Worm (Caenorhabditis elegans) whole organism, L3 larva: ENCODE results near the gene tpst-2.

Experiments used
- ama-1 ChIP-seq: fragments of 150-350 bp; optimal IDR thresholded peaks from 2 replicates; lab custom pipeline; 2018
- elt-1 ChIP-seq: fragments of 150-350 bp; optimal IDR thresholded peaks from 2 replicates; lab custom pipeline; 2014; ENCODE audit warnings: missing biosample characterization, missing genetic modification characterization
- hmg-11 ChIP-seq: sonication (generic microtip); optimal IDR thresholded peaks from 2 replicates; lab custom pipeline; 2016; ENCODE audit warnings: missing genetic modification characterization, missing compliant biosample characterization
- nhr-12 ChIP-seq: fragments of 150-350 bp; optimal IDR thresholded peaks from 2 replicates; lab custom pipeline; 2014; ENCODE audit warnings: missing biosample characterization, missing genetic modification characterization
- snpc-4 ChIP-seq: fragments of 150-350 bp; optimal IDR thresholded peaks from 2 replicates; lab custom pipeline; 2014; ENCODE audit warnings: missing biosample characterization, missing genetic modification characterization
- zag-1 ChIP-seq: fragments of 150-350 bp; optimal IDR thresholded peaks from 2 replicates; lab custom pipeline; 2014; ENCODE audit warnings: missing biosample characterization, missing genetic modification characterization

- TF ChIP-seq hmg-11 (tag; lab: Kevin White, UChicago) (no peak), elt-1 (tag; lab: Kevin White, UChicago) (no peak), nhr-12 (tag; lab: Kevin White, UChicago) (no peak), zag-1 (tag; lab: Kevin White, UChicago) (no peak), snpc-4 (tag; lab: Kevin White, UChicago) (no peak), ama-1 (lab: Kevin White, UChicago) (no peak)
These were observed 46.2 kb upstream of the tpst-2 start, which contains the start of gene flp-24 for ce11 chrIII:724819-725218.
